Worm (Caenorhabditis elegans) whole organism, late embryonic: ENCODE measurements around the gene col-187.

Experiments used
- C38D4.7 ChIP-seq: fragments of 200-800 bp; sonication (Bioruptor generic); optimal IDR thresholded peaks from 2 replicates; lab custom pipeline; 2018; ENCODE audit warnings: mild to moderate bottlenecking, missing genetic modification characterization, moderate library complexity, missing compliant biosample characterization
- K02D7.2 ChIP-seq: sonication (generic microtip); optimal IDR thresholded peaks from 2 replicates; lab custom pipeline; 2017; ENCODE audit warnings: mild to moderate bottlenecking, missing genetic modification characterization, missing compliant biosample characterization
- K09A11.1 ChIP-seq: sonication (generic microtip); optimal IDR thresholded peaks from 2 replicates; lab custom pipeline; 2017; ENCODE audit warnings: antibody characterized with exemption, mild to moderate bottlenecking, missing genetic modification characterization, missing compliant biosample characterization; ENCODE audit not compliant: insufficient read depth
- T23F11.4 ChIP-seq: fragments of 200-800 bp; sonication (Bioruptor generic); optimal IDR thresholded peaks from 2 replicates; lab custom pipeline; 2018; ENCODE audit warnings: mild to moderate bottlenecking, missing genetic modification characterization, missing compliant biosample characterization
- Y22D7AL.16 ChIP-seq: sonication (generic microtip); optimal IDR thresholded peaks from 2 replicates; lab custom pipeline; 2016; ENCODE audit warnings: missing genetic modification characterization, missing compliant biosample characterization
- ahr-1 ChIP-seq: sonication (generic microtip); optimal IDR thresholded peaks from 2 replicates; lab custom pipeline; 2016; ENCODE audit warnings: missing genetic modification characterization, missing compliant biosample characterization
- ceh-14 ChIP-seq: sonication (generic microtip); optimal IDR thresholded peaks from 2 replicates; lab custom pipeline; 2016; ENCODE audit warnings: missing genotype, missing genetic modification characterization, missing compliant biosample characterization
- ceh-18 ChIP-seq: sonication (generic microtip); optimal IDR thresholded peaks from 2 replicates; lab custom pipeline; 2016; ENCODE audit warnings: missing genetic modification characterization, missing compliant biosample characterization
- ceh-19 ChIP-seq: fragments of 200-800 bp; sonication (Bioruptor generic); optimal IDR thresholded peaks from 2 replicates; lab custom pipeline; 2018; ENCODE audit warnings: mild to moderate bottlenecking, missing genetic modification characterization, missing compliant biosample characterization
- ceh-2 ChIP-seq: sonication (generic microtip); optimal IDR thresholded peaks from 2 replicates; lab custom pipeline; 2016; ENCODE audit warnings: missing genotype, missing genetic modification characterization, missing compliant biosample characterization
- ceh-22 ChIP-seq: sonication (generic microtip); optimal IDR thresholded peaks from 2 replicates; lab custom pipeline; 2017; ENCODE audit warnings: missing biosample characterization, missing genetic modification characterization
- ceh-31 ChIP-seq: sonication (generic microtip); optimal IDR thresholded peaks from 2 replicates; lab custom pipeline; 2016; ENCODE audit warnings: missing genetic modification characterization, missing compliant biosample characterization
- ceh-45 ChIP-seq: fragments of 200-800 bp; sonication (Bioruptor generic); IDR thresholded peaks from 2 replicates; pipeline ENCODE4 v1.3.6; 2022; ENCODE audit warnings: missing genetic modification reagents, missing genetic modification characterization, missing compliant biosample characterization
- ceh-48 ChIP-seq: sonication (generic microtip); optimal IDR thresholded peaks from 2 replicates; lab custom pipeline; 2016; ENCODE audit warnings: missing genetic modification characterization, inconsistent platforms, missing compliant biosample characterization
- dmd-4 ChIP-seq: sonication (generic microtip); optimal IDR thresholded peaks from 2 replicates; lab custom pipeline; 2016; ENCODE audit warnings: borderline replicate concordance, missing genetic modification characterization, missing compliant biosample characterization
- dve-1 ChIP-seq: sonication (generic microtip); optimal IDR thresholded peaks from 2 replicates; lab custom pipeline; 2017; ENCODE audit warnings: antibody characterized with exemption, mild to moderate bottlenecking, missing genetic modification characterization, missing compliant biosample characterization
- elt-2 ChIP-seq: sonication (generic microtip); optimal IDR thresholded peaks from 2 replicates; lab custom pipeline; 2016; ENCODE audit warnings: missing genetic modification reagents, missing genetic modification characterization, missing compliant biosample characterization
- elt-4 ChIP-seq: sonication (generic microtip); optimal IDR thresholded peaks from 2 replicates; lab custom pipeline; 2016; ENCODE audit warnings: missing genetic modification characterization, missing compliant biosample characterization
- ets-4 ChIP-seq: sonication (generic microtip); optimal IDR thresholded peaks from 2 replicates; lab custom pipeline; 2016; ENCODE audit warnings: missing genetic modification characterization, missing compliant biosample characterization
- eyg-1 ChIP-seq: sonication (generic microtip); optimal IDR thresholded peaks from 2 replicates; lab custom pipeline; 2016; ENCODE audit warnings: missing genotype, missing genetic modification characterization, missing compliant biosample characterization
- fax-1 ChIP-seq: sonication (generic microtip); optimal IDR thresholded peaks from 2 replicates; lab custom pipeline; 2016; ENCODE audit warnings: missing genotype, missing genetic modification characterization, missing compliant biosample characterization
- fkh-10 ChIP-seq: fragments of 150-350 bp; optimal IDR thresholded peaks from 2 replicates; lab custom pipeline; 2014; ENCODE audit warnings: missing biosample characterization, missing genetic modification reagents, missing genetic modification characterization
- fkh-6 ChIP-seq: sonication (generic microtip); optimal IDR thresholded peaks from 2 replicates; lab custom pipeline; 2016; ENCODE audit warnings: missing genetic modification characterization, missing compliant biosample characterization
- hlh-15 ChIP-seq: sonication (generic microtip); optimal IDR thresholded peaks from 2 replicates; lab custom pipeline; 2016; ENCODE audit warnings: missing genetic modification characterization, missing compliant biosample characterization
- madf-2 ChIP-seq: sonication (generic microtip); optimal IDR thresholded peaks from 2 replicates; lab custom pipeline; 2017; ENCODE audit warnings: missing genetic modification characterization, missing compliant biosample characterization
- nfya-1 ChIP-seq: sonication (generic microtip); optimal IDR thresholded peaks from 2 replicates; lab custom pipeline; 2017; ENCODE audit warnings: missing genetic modification characterization, mild to moderate bottlenecking, missing compliant biosample characterization, antibody characterized with exemption, moderate library complexity
- nhr-11 ChIP-seq: fragments of 150-350 bp; optimal IDR thresholded peaks from 2 replicates; lab custom pipeline; 2014; ENCODE audit warnings: missing biosample characterization, missing genetic modification characterization
- nhr-232 ChIP-seq: sonication (generic microtip); optimal IDR thresholded peaks from 2 replicates; lab custom pipeline; 2016; ENCODE audit warnings: missing genetic modification characterization, missing compliant biosample characterization
- npax-4 ChIP-seq: sonication (generic microtip); optimal IDR thresholded peaks from 2 replicates; lab custom pipeline; 2016; ENCODE audit warnings: missing genetic modification characterization, missing compliant biosample characterization
- odd-2 ChIP-seq: sonication (generic microtip); optimal IDR thresholded peaks from 2 replicates; lab custom pipeline; 2017; ENCODE audit warnings: antibody characterized with exemption, mild to moderate bottlenecking, missing genetic modification characterization, missing compliant biosample characterization
- pag-3 ChIP-seq: sonication (generic microtip); optimal IDR thresholded peaks from 2 replicates; lab custom pipeline; 2016; ENCODE audit warnings: missing compliant biosample characterization, missing genetic modification characterization, borderline replicate concordance
- pqm-1 ChIP-seq: sonication (generic microtip); optimal IDR thresholded peaks from 2 replicates; lab custom pipeline; 2016; ENCODE audit warnings: missing genetic modification characterization, missing compliant biosample characterization
- ref-2 ChIP-seq: sonication (generic microtip); optimal IDR thresholded peaks from 2 replicates; lab custom pipeline; 2016; ENCODE audit warnings: missing genetic modification characterization, missing compliant biosample characterization
- rnt-1 ChIP-seq: sonication (generic microtip); optimal IDR thresholded peaks from 2 replicates; lab custom pipeline; 2016; ENCODE audit warnings: missing genetic modification characterization, missing compliant biosample characterization
- sox-2 ChIP-seq: fragments of 200-800 bp; sonication (Bioruptor generic); IDR thresholded peaks from 2 replicates; pipeline ENCODE4 v1.3.6; 2022; ENCODE audit warnings: missing genetic modification reagents, missing genetic modification characterization, missing compliant biosample characterization
- sox-4 ChIP-seq: sonication (generic microtip); optimal IDR thresholded peaks from 2 replicates; lab custom pipeline; 2017; ENCODE audit warnings: mild to moderate bottlenecking, missing genetic modification characterization, inconsistent platforms, missing compliant biosample characterization
- syd-9 ChIP-seq: sonication (generic microtip); optimal IDR thresholded peaks from 2 replicates; lab custom pipeline; 2016; ENCODE audit warnings: mild to moderate bottlenecking, missing genetic modification characterization, moderate library complexity, missing compliant biosample characterization
- unc-3 ChIP-seq, 2 experiments: fragments of 200-800 bp in 1 of 2; sonication (Bioruptor generic) in 1 of 2; sonication (generic microtip) in 1 of 2; conservative IDR thresholded peaks in 1 of 2; optimal IDR thresholded peaks in 1 of 2; 2 replicates each; pipeline versions ENCODE4 v1.3.6 to Lab custom; 2016 to 2022; ENCODE audit warnings: missing compliant biosample characterization in 2 of 2, missing genetic modification characterization in 2 of 2, missing genetic modification reagents in 1 of 2
- unc-42 ChIP-seq: sonication (generic microtip); optimal IDR thresholded peaks from 2 replicates; lab custom pipeline; 2016; ENCODE audit warnings: missing genotype, missing genetic modification characterization, missing compliant biosample characterization
- unc-86 ChIP-seq: sonication (generic microtip); optimal IDR thresholded peaks from 2 replicates; lab custom pipeline; 2016; ENCODE audit warnings: missing genetic modification characterization, missing compliant biosample characterization
- zip-5 ChIP-seq: sonication (generic microtip); optimal IDR thresholded peaks from 2 replicates; lab custom pipeline; 2016; ENCODE audit warnings: missing genetic modification characterization, missing compliant biosample characterization

Gene col-187

ce11 chrX:16112923-16113322 is 40.2 kb downstream of the col-187 start:
- TF ChIP-seq elt-4, result no peak
- no peak for TF ChIP-seq Y22D7AL.16 (tag; lab: Kevin White, UChicago)
- no peak for TF ChIP-seq fkh-6 (tag; lab: Kevin White, UChicago)
- TF ChIP-seq nfya-1 (tag; lab: Kevin White, UChicago), result no peak
- TF ChIP-seq syd-9 (tag; lab: Kevin White, UChicago), result no peak

- no peak for TF ChIP-seq sox-2 (GFP tag; lab: Robert Waterston, UW)
- no peak for TF ChIP-seq unc-86 (tag; lab: Kevin White, UChicago)
- TF ChIP-seq elt-4, result no peak
- no peak for TF ChIP-seq eyg-1 (tag; lab: Kevin White, UChicago)
- TF ChIP-seq ets-4, result no peak
- no peak for TF ChIP-seq T23F11.4 (GFP tag; lab: Kevin White, UChicago)
- peak; percentile 4 for TF ChIP-seq unc-42
These were observed 41.3 kb downstream of the col-187 start for ce11 chrX:16113996-16114395.

- TF ChIP-seq hlh-15 (tag; lab: Kevin White, UChicago), result no peak
- peak; percentile 88 for TF ChIP-seq unc-42
- no peak for TF ChIP-seq ets-4
- no peak for TF ChIP-seq elt-2
- TF ChIP-seq K02D7.2 (tag; lab: Kevin White, UChicago), result no peak
- no peak for TF ChIP-seq rnt-1 (tag; lab: Kevin White, UChicago)
These were observed 43.6 kb downstream of the col-187 start for ce11 chrX:16116279-16116678.

DNA sequence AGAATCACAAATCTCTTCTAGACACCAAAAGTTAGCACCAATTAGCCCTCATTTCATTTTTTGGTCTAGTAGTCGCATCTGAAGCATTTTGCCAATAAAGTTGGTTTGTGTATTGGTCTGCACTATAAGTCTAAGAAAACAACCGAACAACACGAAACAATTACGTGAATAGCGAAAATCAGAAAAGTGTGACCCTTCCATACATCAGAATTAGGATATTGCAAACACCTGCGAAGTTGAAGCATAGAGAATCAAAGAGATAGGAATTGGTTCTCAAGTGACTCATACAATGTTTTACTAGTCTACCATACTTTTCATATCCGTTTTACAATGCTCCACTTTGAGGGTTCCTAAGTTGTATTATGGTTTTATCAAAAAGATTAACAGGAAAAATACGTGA is 44.5 kb downstream of the col-187 start:
- no peak for TF ChIP-seq nhr-11 (tag; lab: Kevin White, UChicago)
- TF ChIP-seq ets-4, result no peak
- TF ChIP-seq ceh-31 (tag; lab: Kevin White, UChicago), result no peak
- TF ChIP-seq ahr-1 (tag; lab: Kevin White, UChicago), result no peak
- no peak for TF ChIP-seq C38D4.7 (GFP tag; lab: Kevin White, UChicago)
- TF ChIP-seq unc-3 (GFP tag; conservative IDR thresholded peaks at IDR 0.05; lab: Robert Waterston, UW), result no peak
- no peak for TF ChIP-seq unc-3 (tag; optimal IDR thresholded peaks at IDR 0.05; lab: Kevin White, UChicago)
- TF ChIP-seq eyg-1 (tag; lab: Kevin White, UChicago), result no peak
- TF ChIP-seq pag-3, result no peak
- TF ChIP-seq elt-4, result no peak
- TF ChIP-seq dmd-4 (tag; lab: Kevin White, UChicago), result no peak
- TF ChIP-seq zip-5 (tag; lab: Kevin White, UChicago), result no peak
- no peak for TF ChIP-seq npax-4
- TF ChIP-seq ceh-2, result no peak
- no peak for TF ChIP-seq hlh-15 (tag; lab: Kevin White, UChicago)
- TF ChIP-seq ceh-48 (tag; lab: Kevin White, UChicago), result no peak
- TF ChIP-seq sox-2 (GFP tag; lab: Robert Waterston, UW), result no peak
- no peak for TF ChIP-seq fax-1
- TF ChIP-seq ceh-45, result no peak

ce11 chrX:16117618-16118017 is 44.9 kb downstream of the col-187 start:
- TF ChIP-seq ceh-48 (tag; lab: Kevin White, UChicago) (no peak), ref-2 (tag; lab: Kevin White, UChicago) (no peak), pqm-1 (tag; lab: Kevin White, UChicago) (no peak), dmd-4 (tag; lab: Kevin White, UChicago) (no peak), ceh-18 (tag; lab: Kevin White, UChicago) (no peak), ceh-14 (tag; lab: Kevin White, UChicago) (no peak), ceh-19 (no peak), ceh-22 (tag; lab: Kevin White, UChicago) (no peak), K09A11.1 (tag; lab: Kevin White, UChicago) (no peak), K02D7.2 (tag; lab: Kevin White, UChicago) (no peak), hlh-15 (tag; lab: Kevin White, UChicago) (no peak), madf-2 (tag; lab: Kevin White, UChicago) (no peak), sox-4 (tag; lab: Kevin White, UChicago) (no peak), nhr-232 (tag; lab: Kevin White, UChicago) (no peak), dve-1 (tag; lab: Kevin White, UChicago) (no peak), fkh-10 (GFP tag; lab: Kevin White, UChicago) (no peak), odd-2 (no peak)
